Worm (Caenorhabditis elegans): ENCODE data around the gene F42A9.8.

F42A9.8 gene

DNA sequence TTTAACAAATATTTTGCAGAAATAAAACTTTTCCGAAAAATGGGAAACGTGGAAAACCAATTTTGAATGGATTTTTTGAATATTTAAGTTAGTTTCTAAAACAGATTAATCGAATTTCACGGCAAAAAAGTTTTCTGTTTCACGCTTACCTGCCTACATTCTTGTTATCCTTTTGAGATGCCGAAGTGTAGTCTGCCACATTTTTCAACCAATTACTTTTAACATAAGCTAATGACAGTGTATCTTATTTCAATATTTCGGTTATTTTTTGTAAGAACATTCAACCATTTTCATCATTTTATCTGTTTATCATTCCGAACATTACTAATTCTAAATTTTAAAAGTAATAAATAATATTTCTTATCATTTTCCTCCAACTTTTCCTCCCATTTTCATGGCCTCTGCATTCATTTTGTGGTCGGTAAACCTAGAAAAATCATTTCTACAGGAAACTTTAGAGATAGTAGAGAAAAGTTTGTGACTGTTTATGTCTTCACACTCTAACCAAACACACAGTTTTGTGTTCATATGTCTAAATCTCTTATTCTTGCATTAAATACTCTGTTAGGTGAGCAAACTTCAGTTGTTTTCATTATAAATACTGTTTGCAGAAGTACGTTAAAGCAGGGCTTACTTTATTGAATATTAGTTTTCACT lies 6.6 kb downstream of the F42A9.8 start, which contains the start of the genes F42A9.17 and cyp-33E2:
F42A9.17 (minus strand) TSS at position 51 of the 657 bp plus-strand sequence.
cyp-33E2 (plus strand) TSS at position 449 of the 657 bp plus-strand sequence.
- TF ChIP-seq madf-3 (GFP tag; IDR thresholded peaks at IDR 0.05) = no peak
- peak; percentile 81 for TF ChIP-seq nhr-80 (tag; optimal IDR thresholded peaks at IDR 0.05)

DNA sequence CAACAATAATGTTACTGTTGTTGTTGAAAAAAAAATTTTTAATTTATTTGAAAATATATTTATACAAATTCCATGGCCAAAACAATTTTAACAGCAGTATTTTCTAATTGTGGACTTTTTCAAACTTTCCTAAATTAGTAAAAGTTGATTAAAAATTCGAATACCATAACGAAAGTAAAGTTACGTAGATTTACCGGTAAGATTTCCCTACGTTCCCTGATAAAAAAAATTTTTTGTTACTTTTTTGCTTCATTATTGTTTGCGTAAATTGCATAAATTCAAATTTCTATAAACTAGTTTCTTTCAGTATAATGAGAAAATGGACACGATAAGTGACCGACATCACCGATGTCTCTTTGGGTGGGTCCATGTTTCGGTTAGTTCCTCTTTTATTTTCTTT lies 9.7 kb downstream of the F42A9.8 start, which contains the start of gene F42A9.6:
F42A9.6 (plus strand) TSS at position 301 of the 400 bp plus-strand sequence.
- TF ChIP-seq Y53F4B.3 (GFP tag; IDR thresholded peaks at IDR 0.05) (no peak), lin-26 (GFP tag; IDR thresholded peaks at IDR 0.05) (no peak), madf-3 (GFP tag; IDR thresholded peaks at IDR 0.05) (no peak), rec-8 (tag; optimal IDR thresholded peaks at IDR 0.05) (no peak), ztf-22 (GFP tag; optimal IDR thresholded peaks at IDR 0.05) (no peak), ceh-40 (GFP tag; IDR thresholded peaks at IDR 0.05) (no peak), dpff-1 (tag; optimal IDR thresholded peaks at IDR 0.05) (no peak), chd-7 (tag; optimal IDR thresholded peaks at IDR 0.05) (no peak)

DNA sequence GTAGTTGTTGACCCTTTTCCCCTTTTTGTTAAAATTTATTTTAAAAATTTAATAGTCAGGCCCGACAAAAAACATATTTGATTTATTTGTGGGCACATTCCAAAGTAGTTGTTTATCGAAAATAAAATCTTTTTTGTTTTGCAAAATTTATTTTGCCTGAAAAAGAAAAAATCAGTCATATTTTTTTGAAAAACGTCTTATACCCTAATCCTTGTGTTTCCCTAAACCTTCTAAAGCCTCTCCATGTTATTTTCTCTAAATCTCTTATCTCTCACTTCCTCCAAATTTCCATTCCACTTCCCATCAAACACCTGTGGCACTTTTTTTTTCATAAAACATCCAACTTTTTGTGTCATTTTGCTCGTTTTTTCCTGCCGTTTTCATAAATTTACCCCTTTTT lies 10.4 kb downstream of the F42A9.8 start:
- TF ChIP-seq tbp1 (GFP tag; optimal IDR thresholded peaks at IDR 0.05) (no peak), ZK185.1 (tag; optimal IDR thresholded peaks at IDR 0.05; ENCODE audit: poor library complexity, severe bottlenecking) (no peak), K11D2.4 (GFP tag; IDR thresholded peaks at IDR 0.05) (no peak), nhr-90 (tag; optimal IDR thresholded peaks at IDR 0.05) (no peak), snpc-1.1 (tag; optimal IDR thresholded peaks at IDR 0.05; ENCODE audit: insufficient read depth) (no peak), egrh-3 (GFP tag; IDR thresholded peaks at IDR 0.05) (no peak), die-1 (tag; optimal IDR thresholded peaks at IDR 0.05) (no peak), sptf-2 (GFP tag; optimal IDR thresholded peaks at IDR 0.05) (no peak), aptf-3 (GFP tag; IDR thresholded peaks at IDR 0.05) (no peak), cebp-2 (GFP tag; IDR thresholded peaks at IDR 0.05) (no peak), hlh-12 (tag; optimal IDR thresholded peaks at IDR 0.05) (no peak)

DNA sequence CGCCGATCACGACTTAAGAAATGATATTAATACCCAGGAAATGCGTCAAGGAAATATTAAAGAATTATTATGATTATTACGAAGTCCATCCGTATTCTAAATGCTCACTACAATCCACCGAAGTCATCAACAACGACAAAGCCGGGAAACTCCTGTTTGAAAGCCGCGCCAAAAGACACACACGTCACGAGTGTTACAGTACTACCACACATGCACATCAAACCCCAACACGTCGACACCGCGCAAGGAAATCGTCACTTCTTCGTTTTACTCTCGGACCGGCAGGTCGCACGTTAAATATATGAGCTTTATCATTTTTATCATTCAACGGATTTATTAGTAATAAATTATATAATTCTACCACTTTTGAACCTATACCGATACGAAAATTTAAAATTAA lies 11.1 kb downstream of the F42A9.8 start:
- TF ChIP-seq lsl-1 (GFP tag; optimal IDR thresholded peaks at IDR 0.05) (peak; percentile 54), F33H1.4 (GFP tag; IDR thresholded peaks at IDR 0.05) (peak; percentile 73)

DNA sequence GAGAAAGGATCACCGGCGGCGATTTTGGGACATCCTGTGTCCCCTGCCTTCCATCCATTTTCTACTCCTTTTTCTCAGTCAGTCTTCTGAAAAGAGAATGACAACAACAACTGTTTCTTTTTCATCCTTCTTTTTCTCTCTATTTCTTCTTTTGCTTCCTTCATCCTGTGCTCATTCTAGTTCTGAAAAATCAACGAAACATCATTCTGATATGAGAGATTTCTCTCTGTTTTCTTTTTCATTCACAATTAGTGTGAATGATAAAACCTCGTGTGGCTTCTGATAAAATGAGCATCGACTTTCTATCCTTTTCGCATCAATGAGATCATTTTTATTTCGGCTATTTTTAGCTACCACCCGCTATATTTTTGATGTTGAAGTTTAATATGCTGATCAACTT lies 13.4 kb downstream of the F42A9.8 start:
- TF ChIP-seq egrh-3 (GFP tag; IDR thresholded peaks at IDR 0.05) (no peak), sptf-2 (GFP tag; optimal IDR thresholded peaks at IDR 0.05) (no peak), hmg-20 (GFP tag; IDR thresholded peaks at IDR 0.05) (no peak), mel-28 (tag; optimal IDR thresholded peaks at IDR 0.05; ENCODE audit: borderline replicate concordance) (no peak), nhr-80 (tag; optimal IDR thresholded peaks at IDR 0.05) (no peak), C06A6.2 (GFP tag; conservative IDR thresholded peaks at IDR 0.05) (no peak), hlh-12 (tag; optimal IDR thresholded peaks at IDR 0.05) (no peak), nfya-2 (GFP tag; IDR thresholded peaks at IDR 0.05) (no peak), snpc-1.1 (tag; optimal IDR thresholded peaks at IDR 0.05; ENCODE audit: insufficient read depth) (no peak)

DNA sequence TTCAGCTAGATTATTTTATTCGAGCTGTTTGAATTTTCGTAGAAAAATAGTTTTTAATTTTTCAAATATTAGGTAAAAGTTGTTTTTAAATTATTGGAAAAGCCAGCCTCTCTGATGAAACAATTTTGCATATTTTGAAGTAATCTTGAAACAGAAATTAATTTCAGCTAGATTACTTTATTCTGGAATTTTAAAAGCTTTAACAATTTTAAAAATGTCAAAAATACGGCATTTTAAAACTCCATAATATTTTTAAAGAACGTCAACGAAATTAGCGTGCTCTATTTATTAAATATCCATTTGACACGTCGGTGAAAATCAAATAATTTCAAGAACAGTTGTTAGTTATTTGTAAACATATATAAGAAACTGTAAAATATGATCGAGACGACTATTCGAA lies 15.7 kb downstream of the F42A9.8 start, which contains the start of gene Y59H11AR.10:
Y59H11AR.10 (plus strand) TSS at position 301 of the 400 bp plus-strand sequence.
- TF ChIP-seq madf-3 (GFP tag; IDR thresholded peaks at IDR 0.05) = no peak
- TF ChIP-seq madf-10 (tag; optimal IDR thresholded peaks at IDR 0.05) = no peak
- TF ChIP-seq madf-6 (GFP tag; IDR thresholded peaks at IDR 0.05) = no peak
- no peak for TF ChIP-seq nfya-1 (tag; optimal IDR thresholded peaks at IDR 0.05; ENCODE audit: borderline replicate concordance, insufficient read depth)
- no peak for TF ChIP-seq rcor-1 (GFP tag; IDR thresholded peaks at IDR 0.05)
- TF ChIP-seq sea-2 (GFP tag; IDR thresholded peaks at IDR 0.05) = no peak
- no peak for TF ChIP-seq nhr-120 (GFP tag; IDR thresholded peaks at IDR 0.05)
- TF ChIP-seq snpc-1.3 (tag; optimal IDR thresholded peaks at IDR 0.05; ENCODE audit: insufficient read depth) = no peak
- TF ChIP-seq hlh-12 (tag; optimal IDR thresholded peaks at IDR 0.05) = no peak
- TF ChIP-seq C17E4.6 (GFP tag; IDR thresholded peaks at IDR 0.05) = no peak
- no peak for TF ChIP-seq hsf-1 (GFP tag; IDR thresholded peaks at IDR 0.05)
- no peak for TF ChIP-seq egl-18 (GFP tag; IDR thresholded peaks at IDR 0.05)
- TF ChIP-seq athp-1 (tag; optimal IDR thresholded peaks at IDR 0.05) = no peak
- TF ChIP-seq T26A5.8 (tag; optimal IDR thresholded peaks at IDR 0.05) = no peak
- no peak for TF ChIP-seq lsl-1 (GFP tag; optimal IDR thresholded peaks at IDR 0.05)
- no peak for TF ChIP-seq Y53G8AR.9 (GFP tag; conservative IDR thresholded peaks at IDR 0.05)
